Worm (Caenorhabditis elegans) whole organism, L1 larva: ENCODE measurements around the gene F58E6.11.

Experiments
- lin-14 ChIP-seq: fragments of 200-800 bp; sonication (Bioruptor generic); optimal IDR thresholded peaks from 2 replicates; lab custom pipeline; 2018; ENCODE audit warnings: mild to moderate bottlenecking, missing genetic modification characterization, moderate library complexity, missing compliant biosample characterization
- lin-15B ChIP-seq: fragments of 150-350 bp; sonication (generic microtip); optimal IDR thresholded peaks from 3 replicates; lab custom pipeline; 2014; ENCODE audit warnings: missing biosample characterization, missing genetic modification characterization
- mdl-1 ChIP-seq, 2 experiments: fragments of 150-350 bp; optimal IDR thresholded peaks; 2 replicates each; lab custom pipeline; 2014 to 2017; ENCODE audit warnings: missing biosample characterization in 2 of 2, missing genetic modification characterization in 2 of 2, inconsistent platforms in 1 of 2
- pag-3 ChIP-seq: sonication (generic microtip); optimal IDR thresholded peaks from 2 replicates; lab custom pipeline; 2017; ENCODE audit warnings: missing genetic modification characterization, mild to moderate bottlenecking, missing compliant biosample characterization, antibody characterized with exemption, borderline replicate concordance; ENCODE audit not compliant: insufficient read depth
- pqm-1 ChIP-seq: sonication (generic microtip); optimal IDR thresholded peaks from 3 replicates; lab custom pipeline; 2017; ENCODE audit warnings: missing biosample characterization, missing genetic modification characterization

ce11 chrV:9789657-9790261 lies 32.0 kb upstream of the F58E6.11 start, which contains the start of gene ztf-7:
- TF ChIP-seq mdl-1 (tag; optimal IDR thresholded peaks at IDR 0.05; lab: Kevin White, UChicago) (peak; percentile 59 to 100), pag-3 (tag; lab: Kevin White, UChicago) (peak; percentile 55), pqm-1 (no peak), lin-14 (peak; percentile 100), lin-15B (tag; lab: Kevin White, UChicago) (peak; percentile 75)
